Fruit fly (Drosophila melanogaster): ENCODE results near the gene CG4186.
A peak's percentile ranks its signal among the peaks of the same experiment; 100 is the strongest.

CG4186 gene

DNA sequence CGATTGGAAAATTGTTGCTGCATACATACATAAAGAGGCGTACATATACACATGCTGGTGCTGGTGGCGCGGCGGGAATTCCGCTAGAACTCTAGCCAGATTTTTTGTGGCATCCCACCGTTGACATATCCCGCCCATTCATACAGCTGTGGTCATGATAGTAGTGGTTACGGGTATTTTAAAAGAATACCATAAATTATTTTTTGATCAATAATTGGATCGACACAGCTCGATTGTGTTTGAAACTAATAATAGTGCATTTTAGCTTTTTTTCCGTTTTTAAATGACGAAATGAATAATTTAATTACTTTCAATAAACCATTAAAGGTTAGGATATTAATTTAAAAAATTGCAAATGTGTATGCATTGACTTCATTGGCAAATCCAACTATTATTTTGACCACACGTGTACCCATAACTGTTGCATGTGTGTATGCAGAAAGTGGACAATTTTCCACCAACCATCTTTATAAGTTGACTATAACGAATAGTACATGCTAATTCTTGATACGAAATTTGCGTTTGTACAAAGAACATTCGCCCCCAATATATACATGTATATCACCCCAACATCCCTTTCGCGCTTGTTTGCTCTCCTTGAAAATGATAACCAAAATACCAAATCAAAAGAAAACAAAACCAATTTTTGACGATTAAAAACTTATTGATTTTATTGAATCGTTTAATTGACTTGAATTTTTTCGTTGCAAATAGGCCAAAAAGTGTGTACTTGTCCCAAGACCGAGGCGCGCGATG lies 2.7 kb downstream of the CG4186 start (continued):
- peak; percentile 84 for TF ChIP-seq CG12391 (tag; optimal IDR thresholded peaks at IDR 0.05)
- TF ChIP-seq CG3407 (GFP tag; optimal IDR thresholded peaks at IDR 0.05), result peak; percentile 48
- peak; percentile 81 for TF ChIP-seq CG3281 (GFP tag; optimal IDR thresholded peaks at IDR 0.05)
- no peak; the same call in 2 of the 3 replicates for TF ChIP-seq CG34224 (GFP tag; IDR thresholded peaks at IDR 0.05; ENCODE audit: partially characterized antibody)
- no peak for TF ChIP-seq corto (GFP tag; optimal IDR thresholded peaks at IDR 0.05)
- TF ChIP-seq CG16779 (GFP tag; IDR thresholded peaks at IDR 0.05), result peak; percentile 63; the same call in 1 of the 2 replicates
- peak; percentile 86 for TF ChIP-seq E2f1 (GFP tag; IDR thresholded peaks at IDR 0.05)
- no peak for TF ChIP-seq B-H2 (GFP tag; optimal IDR thresholded peaks at IDR 0.05)
- TF ChIP-seq CG2199 (GFP tag; IDR thresholded peaks at IDR 0.05), result peak; percentile 81; the same call in 1 of the 3 replicates
- no peak for TF ChIP-seq tna (GFP tag; IDR thresholded peaks at IDR 0.05; ENCODE audit: partially characterized antibody)
- peak; percentile 66 for TF ChIP-seq wor (GFP tag; IDR thresholded peaks at IDR 0.05)
- TF ChIP-seq CG6654 (GFP tag; optimal IDR thresholded peaks at IDR 0.05), result peak; percentile 33
- TF ChIP-seq CG18619 (GFP tag; optimal IDR thresholded peaks at IDR 0.05), result peak; percentile 74
- no peak for TF ChIP-seq CG10543 (GFP tag; optimal IDR thresholded peaks at IDR 0.05)
- TF ChIP-seq Ravus (GFP tag; IDR thresholded peaks at IDR 0.05), result peak; percentile 42; the same call in 1 of the 2 replicates
- TF ChIP-seq CG9215 (GFP tag; IDR thresholded peaks at IDR 0.05), result peak; percentile 59
- TF ChIP-seq CG14965 (GFP tag; optimal IDR thresholded peaks at IDR 0.05; ENCODE audit: borderline replicate concordance), result no peak
- no peak for TF ChIP-seq CG4328 (GFP tag; optimal IDR thresholded peaks at IDR 0.05)
- peak; percentile 56 for TF ChIP-seq Spps (tag; optimal IDR thresholded peaks at IDR 0.05)
- peak; percentile 58 for TF ChIP-seq CG16863 (GFP tag; optimal IDR thresholded peaks at IDR 0.05)
- no peak for TF ChIP-seq hbn (GFP tag; IDR thresholded peaks at IDR 0.05; ENCODE audit: partially characterized antibody)
- TF ChIP-seq bbx (GFP tag; IDR thresholded peaks at IDR 0.05; ENCODE audit: partially characterized antibody), result no peak
- peak; percentile 49 for TF ChIP-seq nerfin-1 (tag; optimal IDR thresholded peaks at IDR 0.05)
- TF ChIP-seq CkIIα-i1 (GFP tag; IDR thresholded peaks at IDR 0.05), result no peak
- peak; percentile 76 for TF ChIP-seq NfI (GFP tag; optimal IDR thresholded peaks at IDR 0.05)
- no peak for TF ChIP-seq CG1832 (GFP tag; optimal IDR thresholded peaks at IDR 0.05)
- TF ChIP-seq HLHmδ (GFP tag; optimal IDR thresholded peaks at IDR 0.05), result no peak
- TF ChIP-seq Trl (optimal IDR thresholded peaks at IDR 0.05), result no peak
- TF ChIP-seq Trl (GFP tag; optimal IDR thresholded peaks at IDR 0.05), result peak; percentile 66
- TF ChIP-seq BtbVII (GFP tag; optimal IDR thresholded peaks at IDR 0.05), result peak; percentile 69
- peak; percentile 73 for TF ChIP-seq CHES-1-like (GFP tag; optimal IDR thresholded peaks at IDR 0.05)
- TF ChIP-seq croc (GFP tag; conservative IDR thresholded peaks at IDR 0.05), result 0 out of 3 replicates have a peak, but pooled peaks have one; percentile 13
- TF ChIP-seq kni (GFP tag; optimal IDR thresholded peaks at IDR 0.05), result no peak
- TF ChIP-seq usp (GFP tag; optimal IDR thresholded peaks at IDR 0.05), result no peak
- peak; percentile 39 for TF ChIP-seq CG31365 (tag; optimal IDR thresholded peaks at IDR 0.05)
- peak; percentile 75 to 78 for TF ChIP-seq Pdp1 (GFP tag; optimal IDR thresholded peaks at IDR 0.05)
- peak; percentile 80 for TF ChIP-seq Atf6 (GFP tag; IDR thresholded peaks at IDR 0.05)
- no peak for TF ChIP-seq CG7963 (GFP tag; IDR thresholded peaks at IDR 0.05; ENCODE audit: partially characterized antibody)
- TF ChIP-seq cato (GFP tag; optimal IDR thresholded peaks at IDR 0.05; ENCODE audit: borderline replicate concordance), result peak; percentile 44
- peak; percentile 38 for TF ChIP-seq twi (tag; optimal IDR thresholded peaks at IDR 0.05)
- TF ChIP-seq fd102C (GFP tag; optimal IDR thresholded peaks at IDR 0.05), result no peak
- TF ChIP-seq CG4707 (GFP tag; optimal IDR thresholded peaks at IDR 0.05), result peak; percentile 70
- no peak for TF ChIP-seq amos (GFP tag; IDR thresholded peaks at IDR 0.05; ENCODE audit: partially characterized antibody)
- TF ChIP-seq oc (tag; optimal IDR thresholded peaks at IDR 0.05), result peak; percentile 80
- peak; percentile 27 for TF ChIP-seq Camta (GFP tag; optimal IDR thresholded peaks at IDR 0.05)
- peak; percentile 14 for TF ChIP-seq CTCF (GFP tag; optimal IDR thresholded peaks at IDR 0.05)
- no peak for TF ChIP-seq Poxn (GFP tag; IDR thresholded peaks at IDR 0.05)
- TF ChIP-seq Xrp1 (GFP tag; IDR thresholded peaks at IDR 0.05), result peak; percentile 87
- peak; percentile 59 for TF ChIP-seq CG8944 (GFP tag; optimal IDR thresholded peaks at IDR 0.05)
